Worm (Caenorhabditis elegans) whole organism, L4 larva: ENCODE measurements around the gene cgt-3.

Experiments
- F10B5.3 ChIP-seq: sonication (generic microtip); optimal IDR thresholded peaks from 2 replicates; lab custom pipeline; 2016; ENCODE audit warnings: mild to moderate bottlenecking, missing genetic modification characterization, missing compliant biosample characterization
- F49E8.2 ChIP-seq: sonication (generic microtip); optimal IDR thresholded peaks from 2 replicates; lab custom pipeline; 2016; ENCODE audit warnings: missing compliant biosample characterization, mild to moderate bottlenecking, missing genetic modification characterization, borderline replicate concordance
- Y75B8A.6 ChIP-seq: fragments of 200-800 bp; sonication (Bioruptor generic); IDR thresholded peaks from 2 replicates; pipeline ENCODE4 v1.3.6; 2022; ENCODE audit warnings: missing genetic modification reagents, missing genetic modification characterization, missing compliant biosample characterization
- aly-2 ChIP-seq: sonication (generic microtip); optimal IDR thresholded peaks from 2 replicates; lab custom pipeline; 2018; ENCODE audit warnings: missing biosample characterization, missing genetic modification characterization
- ama-1 ChIP-seq: fragments of 150-350 bp; optimal IDR thresholded peaks from 2 replicates; lab custom pipeline; 2014; ENCODE audit warnings: inconsistent platforms, mixed read lengths
- arid-1 ChIP-seq: fragments of 200-800 bp; sonication (Bioruptor generic); conservative IDR thresholded peaks from 2 replicates; pipeline ENCODE4 v1.3.6; 2022; ENCODE audit warnings: missing genetic modification reagents, missing genetic modification characterization, missing compliant biosample characterization
- ceh-32 ChIP-seq: sonication (generic microtip); optimal IDR thresholded peaks from 2 replicates; lab custom pipeline; 2016; ENCODE audit warnings: mild to moderate bottlenecking, missing genetic modification characterization, missing compliant biosample characterization; ENCODE audit not compliant: poor library complexity
- cey-2 ChIP-seq: sonication (generic microtip); optimal IDR thresholded peaks from 3 replicates; lab custom pipeline; 2017; ENCODE audit warnings: missing genetic modification characterization, mild to moderate bottlenecking, missing compliant biosample characterization, antibody characterized with exemption, borderline replicate concordance; ENCODE audit not compliant: insufficient read depth
- ctbp-1 ChIP-seq: fragments of 200-800 bp; sonication (Bioruptor generic); IDR thresholded peaks from 2 replicates; pipeline ENCODE4 v1.3.6; 2022; ENCODE audit warnings: missing genetic modification reagents, missing genetic modification characterization, missing compliant biosample characterization
- daf-12 ChIP-seq: fragments of 150-350 bp; optimal IDR thresholded peaks from 2 replicates; lab custom pipeline; 2014; ENCODE audit warnings: missing biosample characterization, missing genetic modification reagents, missing genetic modification characterization
- daf-8 ChIP-seq: fragments of 200-800 bp; sonication (Bioruptor generic); IDR thresholded peaks from 2 replicates; pipeline ENCODE4 v1.3.6; 2022; ENCODE audit warnings: missing genetic modification characterization, missing compliant biosample characterization
- dmd-6 ChIP-seq: fragments of 200-800 bp; sonication (Bioruptor generic); IDR thresholded peaks from 2 replicates; pipeline ENCODE4 v1.3.6; 2022; ENCODE audit warnings: missing genetic modification reagents, missing genetic modification characterization, missing compliant biosample characterization
- dmd-8 ChIP-seq: fragments of 200-800 bp; sonication (Bioruptor generic); IDR thresholded peaks from 2 replicates; pipeline ENCODE4 v1.3.6; 2022; ENCODE audit warnings: missing genetic modification characterization, missing compliant biosample characterization
- dmd-9 ChIP-seq: fragments of 200-800 bp; sonication (Bioruptor generic); IDR thresholded peaks from 2 replicates; pipeline ENCODE4 v1.3.6; 2022; ENCODE audit warnings: missing genetic modification reagents, missing genetic modification characterization, missing compliant biosample characterization
- duxl-1 ChIP-seq: sonication (generic microtip); optimal IDR thresholded peaks from 2 replicates; lab custom pipeline; 2016; ENCODE audit warnings: mild to moderate bottlenecking, missing genetic modification characterization, moderate library complexity, missing compliant biosample characterization; ENCODE audit not compliant: poor library complexity
- egl-43 ChIP-seq: fragments of 200-800 bp; sonication (Bioruptor generic); IDR thresholded peaks from 2 replicates; pipeline ENCODE4 v1.3.6; 2022; ENCODE audit warnings: missing genetic modification reagents, missing genetic modification characterization, missing compliant biosample characterization
- gei-8 ChIP-seq: fragments of 200-800 bp; sonication (Bioruptor generic); optimal IDR thresholded peaks from 2 replicates; lab custom pipeline; 2018; ENCODE audit warnings: mild to moderate bottlenecking, missing genetic modification characterization, missing compliant biosample characterization
- hlh-11 ChIP-seq: fragments of 200-800 bp; sonication (Bioruptor generic); optimal IDR thresholded peaks from 2 replicates; lab custom pipeline; 2018; ENCODE audit warnings: mild to moderate bottlenecking, missing genetic modification characterization, missing compliant biosample characterization
- hmg-1.1 ChIP-seq: fragments of 200-800 bp; sonication (Bioruptor generic); IDR thresholded peaks from 2 replicates; pipeline ENCODE4 v1.3.6; 2022; ENCODE audit warnings: missing genetic modification reagents, missing genetic modification characterization, missing compliant biosample characterization
- jun-1 ChIP-seq: fragments of 150-350 bp; optimal IDR thresholded peaks from 2 replicates; lab custom pipeline; 2014; ENCODE audit warnings: missing biosample characterization, missing genetic modification reagents, missing genetic modification characterization
- lin-1 ChIP-seq: fragments of 200-800 bp; sonication (Bioruptor generic); IDR thresholded peaks from 2 replicates; pipeline ENCODE4 v1.3.6; 2022; ENCODE audit warnings: missing genetic modification reagents, missing genetic modification characterization, missing compliant biosample characterization
- lin-15B ChIP-seq: fragments of 150-350 bp; sonication (generic microtip); optimal IDR thresholded peaks from 3 replicates; lab custom pipeline; 2014; ENCODE audit warnings: missing biosample characterization, missing genetic modification characterization
- lin-38 ChIP-seq: fragments of 200-800 bp; sonication (Bioruptor generic); IDR thresholded peaks from 2 replicates; pipeline ENCODE4 v1.3.6; 2022; ENCODE audit warnings: missing genetic modification reagents, missing genetic modification characterization, missing compliant biosample characterization
- lin-39 ChIP-seq: fragments of 150-350 bp; optimal IDR thresholded peaks from 2 replicates; lab custom pipeline; 2014; ENCODE audit warnings: missing biosample characterization, missing genetic modification reagents, missing genetic modification characterization
- lir-3 ChIP-seq: sonication (generic microtip); optimal IDR thresholded peaks from 2 replicates; lab custom pipeline; 2016; ENCODE audit warnings: mild to moderate bottlenecking, missing genetic modification characterization, missing compliant biosample characterization
- lsy-2 ChIP-seq, 2 experiments: fragments of 150-350 bp in 1 of 2; sonication (generic microtip) in 1 of 2; optimal IDR thresholded peaks; 2 replicates each; lab custom pipeline; 2014 to 2017; ENCODE audit warnings: missing biosample characterization in 2 of 2, missing genetic modification characterization in 2 of 2
- mdl-1 ChIP-seq, 2 experiments: fragments of 150-350 bp in 1 of 2; sonication (generic microtip) in 1 of 2; optimal IDR thresholded peaks; 2 replicates each; lab custom pipeline; 2014 to 2017; ENCODE audit warnings: missing biosample characterization in 2 of 2, missing genetic modification characterization in 2 of 2
- mes-2 ChIP-seq: sonication (generic microtip); optimal IDR thresholded peaks from 2 replicates; lab custom pipeline; 2016; ENCODE audit warnings: missing genotype, mild to moderate bottlenecking, missing genetic modification characterization, missing compliant biosample characterization; ENCODE audit not compliant: poor library complexity, severe bottlenecking
- mxl-2 ChIP-seq: fragments of 200-800 bp; sonication (Bioruptor generic); conservative IDR thresholded peaks from 2 replicates; pipeline ENCODE4 v1.3.6; 2022; ENCODE audit warnings: missing genetic modification reagents, missing genetic modification characterization, missing compliant biosample characterization
- nhr-10 ChIP-seq: fragments of 150-350 bp; optimal IDR thresholded peaks from 2 replicates; lab custom pipeline; 2014; ENCODE audit warnings: missing biosample characterization, missing genetic modification characterization
- nhr-102 ChIP-seq: sonication (generic microtip); optimal IDR thresholded peaks from 2 replicates; lab custom pipeline; 2016; ENCODE audit warnings: mild to moderate bottlenecking, missing genetic modification characterization, moderate library complexity, missing compliant biosample characterization
- nhr-11 ChIP-seq: fragments of 150-350 bp; optimal IDR thresholded peaks from 2 replicates; lab custom pipeline; 2014; ENCODE audit warnings: missing biosample characterization, missing genetic modification characterization
- nhr-28 ChIP-seq: fragments of 150-350 bp; optimal IDR thresholded peaks from 2 replicates; lab custom pipeline; 2014; ENCODE audit warnings: missing biosample characterization, missing genetic modification characterization
- nhr-42 ChIP-seq: fragments of 200-800 bp; sonication (Bioruptor generic); IDR thresholded peaks from 2 replicates; pipeline ENCODE4 v1.3.6; 2022; ENCODE audit warnings: missing genetic modification characterization, missing compliant biosample characterization
- nhr-48 ChIP-seq: sonication (generic microtip); optimal IDR thresholded peaks from 2 replicates; lab custom pipeline; 2016; ENCODE audit warnings: mild to moderate bottlenecking, missing genetic modification characterization, missing compliant biosample characterization
- nhr-6 ChIP-seq: fragments of 150-350 bp; optimal IDR thresholded peaks from 2 replicates; lab custom pipeline; 2014; ENCODE audit warnings: missing biosample characterization, missing genetic modification characterization
- nhr-76 ChIP-seq: fragments of 150-350 bp; optimal IDR thresholded peaks from 2 replicates; lab custom pipeline; 2014; ENCODE audit warnings: missing biosample characterization, missing genetic modification characterization
- nhr-77 ChIP-seq: fragments of 150-350 bp; optimal IDR thresholded peaks from 2 replicates; lab custom pipeline; 2014; ENCODE audit warnings: missing biosample characterization, missing genetic modification characterization
- pha-4 ChIP-seq, 2 experiments: fragments of 150-350 bp in 1 of 2; fragments of 200-800 bp in 1 of 2; sonication (Bioruptor generic) in 1 of 2; IDR thresholded peaks in 1 of 2; optimal IDR thresholded peaks in 1 of 2; 2 replicates each; pipeline versions ENCODE4 v1.3.6 to Lab custom; 2014 to 2022; ENCODE audit warnings: missing genetic modification characterization in 2 of 2, missing genetic modification reagents in 2 of 2, missing biosample characterization in 1 of 2, missing compliant biosample characterization in 1 of 2
- pqm-1 ChIP-seq: sonication (generic microtip); optimal IDR thresholded peaks from 2 replicates; lab custom pipeline; 2017; ENCODE audit warnings: missing biosample characterization, missing genetic modification characterization
- sdz-12 ChIP-seq: fragments of 200-800 bp; sonication (Bioruptor generic); optimal IDR thresholded peaks from 2 replicates; lab custom pipeline; 2018; ENCODE audit warnings: mild to moderate bottlenecking, missing genetic modification characterization, missing compliant biosample characterization
- set-16 ChIP-seq: fragments of 200-800 bp; sonication (Bioruptor generic); IDR thresholded peaks from 2 replicates; pipeline ENCODE4 v1.3.6; 2022; ENCODE audit warnings: missing genetic modification reagents, missing genetic modification characterization, missing compliant biosample characterization
- spr-1 ChIP-seq: sonication (generic microtip); optimal IDR thresholded peaks from 2 replicates; lab custom pipeline; 2016; ENCODE audit warnings: mild to moderate bottlenecking, missing genetic modification characterization, missing compliant biosample characterization
- spr-3 ChIP-seq: fragments of 200-800 bp; sonication (Bioruptor generic); optimal IDR thresholded peaks from 2 replicates; lab custom pipeline; 2018; ENCODE audit warnings: mild to moderate bottlenecking, missing genetic modification characterization, missing compliant biosample characterization
- tra-1 ChIP-seq: fragments of 200-800 bp; sonication (Bioruptor generic); IDR thresholded peaks from 2 replicates; pipeline ENCODE4 v1.3.6; 2022; ENCODE audit warnings: missing genetic modification reagents, missing genetic modification characterization, missing compliant biosample characterization
- unc-130 ChIP-seq: sonication (generic microtip); optimal IDR thresholded peaks from 2 replicates; lab custom pipeline; 2016; ENCODE audit warnings: missing genetic modification reagents, missing genetic modification characterization, missing compliant biosample characterization
- unc-39 ChIP-seq: sonication (generic microtip); optimal IDR thresholded peaks from 2 replicates; lab custom pipeline; 2017; ENCODE audit warnings: missing biosample characterization, missing genetic modification characterization
- zag-1 ChIP-seq: fragments of 150-350 bp; optimal IDR thresholded peaks from 2 replicates; lab custom pipeline; 2014; ENCODE audit warnings: missing biosample characterization, missing genetic modification characterization
- zip-11 ChIP-seq: fragments of 200-800 bp; sonication (Bioruptor generic); IDR thresholded peaks from 2 replicates; pipeline ENCODE4 v1.3.6; 2022; ENCODE audit warnings: missing genetic modification characterization, missing compliant biosample characterization
- ztf-11 ChIP-seq: fragments of 150-350 bp; optimal IDR thresholded peaks from 2 replicates; lab custom pipeline; 2014; ENCODE audit warnings: missing biosample characterization, missing genetic modification characterization

Gene cgt-3

DNA sequence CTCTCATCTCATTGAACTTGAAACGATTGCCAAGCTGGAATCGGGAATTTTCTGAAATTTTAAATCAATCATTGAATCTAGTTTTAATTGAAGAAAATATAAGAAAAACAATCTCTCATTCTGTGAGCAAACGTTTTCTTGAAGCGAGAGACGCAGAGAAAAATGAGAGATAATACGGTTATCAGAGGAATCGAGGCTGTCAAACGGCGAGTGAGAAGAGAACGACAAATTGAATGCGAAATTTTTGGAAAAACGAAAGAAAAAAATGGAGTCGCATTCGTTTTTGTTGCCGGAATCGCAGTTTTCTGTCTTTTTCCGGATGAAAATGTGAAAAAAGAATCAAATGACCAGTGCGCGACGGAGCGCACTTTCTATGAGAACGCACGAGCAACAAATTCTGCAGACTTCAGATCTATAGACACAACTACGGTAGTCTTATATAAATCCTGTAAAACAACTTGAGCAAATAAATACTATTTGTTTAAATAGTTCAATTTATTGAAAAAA, 37.5 kb upstream of the cgt-3 start, which contains the start of gene tex-2 (continued):
- no peak for TF ChIP-seq ama-1
- no peak for TF ChIP-seq lir-3
- TF ChIP-seq nhr-6 (tag; lab: Kevin White, UChicago) = no peak
- TF ChIP-seq zip-11 (GFP tag; lab: Robert Waterston, UW) = no peak
- peak; percentile 71 for TF ChIP-seq mes-2 (tag; lab: Kevin White, UChicago)
- TF ChIP-seq nhr-102 (tag; lab: Kevin White, UChicago) = no peak
- no peak for TF ChIP-seq unc-39 (tag; lab: Kevin White, UChicago)
- no peak for TF ChIP-seq ztf-11 (tag; lab: Kevin White, UChicago)
- no peak for TF ChIP-seq cey-2 (tag; lab: Kevin White, UChicago)
- TF ChIP-seq nhr-48 (tag; lab: Kevin White, UChicago) = no peak
- TF ChIP-seq nhr-11 (tag; lab: Kevin White, UChicago) = no peak
- TF ChIP-seq mxl-2 (GFP tag; lab: Robert Waterston, UW) = no peak
- TF ChIP-seq egl-43 (GFP tag; lab: Robert Waterston, UW) = no peak
- no peak for TF ChIP-seq lin-39
- TF ChIP-seq ceh-32 (tag; lab: Kevin White, UChicago) = no peak
- TF ChIP-seq dmd-9 (GFP tag; lab: Robert Waterston, UW) = no peak
- no peak for TF ChIP-seq nhr-77
- TF ChIP-seq jun-1 = no peak
- no peak for TF ChIP-seq nhr-76 (tag; lab: Kevin White, UChicago)
- no peak for TF ChIP-seq arid-1
- TF ChIP-seq pqm-1 (tag; lab: Kevin White, UChicago) = peak; percentile 26
- no peak for TF ChIP-seq F49E8.2
- peak; percentile 88 for TF ChIP-seq lin-38 (GFP tag; lab: Robert Waterston, UW)
- TF ChIP-seq hlh-11 (tag; lab: Kevin White, UChicago) = peak; percentile 72
- TF ChIP-seq nhr-10 (tag; lab: Kevin White, UChicago) = no peak
- no peak for TF ChIP-seq dmd-8 (GFP tag; lab: Robert Waterston, UW)
- TF ChIP-seq daf-12 (tag; lab: Kevin White, UChicago) = no peak
- no peak for TF ChIP-seq lin-15B (tag; lab: Kevin White, UChicago)
- peak; percentile 90 for TF ChIP-seq nhr-28 (tag; lab: Kevin White, UChicago)
- TF ChIP-seq F10B5.3 (tag; lab: Kevin White, UChicago) = no peak
- TF ChIP-seq aly-2 = no peak
- peak in 1 of 2 experiments; percentile 24 for TF ChIP-seq mdl-1 (tag; optimal IDR thresholded peaks at IDR 0.05; lab: Kevin White, UChicago)
- TF ChIP-seq duxl-1 (tag; lab: Kevin White, UChicago) = no peak
- TF ChIP-seq tra-1 (GFP tag; lab: Robert Waterston, UW) = peak; percentile 61; the same call in 1 of the 2 replicates
- 0 out of 2 replicates have a peak, but pooled peaks have one; percentile 8 for TF ChIP-seq hmg-1.1
- peak; percentile 79 for TF ChIP-seq dmd-6
- TF ChIP-seq lsy-2 (tag; optimal IDR thresholded peaks at IDR 0.05; lab: Kevin White, UChicago) = peak in 1 of 2 experiments; percentile 30

DNA sequence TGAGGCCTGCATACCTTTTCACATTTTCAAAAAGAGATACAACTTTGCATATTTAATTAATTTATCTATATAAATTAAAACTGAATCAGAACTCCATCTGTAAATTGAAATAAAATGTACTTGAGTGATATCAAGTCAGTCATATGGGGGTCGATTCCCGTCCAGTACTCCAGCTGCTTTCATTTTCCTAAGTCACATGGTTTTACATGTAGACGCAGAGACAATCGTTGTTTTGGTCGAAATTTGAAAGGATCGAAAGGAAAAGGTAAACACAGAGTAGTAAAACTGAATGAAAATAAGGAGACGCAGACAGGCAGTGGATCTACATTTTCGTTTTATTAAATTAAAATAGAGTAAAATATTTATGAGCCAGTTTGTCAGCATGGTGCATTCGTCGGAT, 37.0 kb upstream of the cgt-3 start:
- TF ChIP-seq zag-1 (no peak), nhr-42 (no peak), nhr-6 (tag; lab: Kevin White, UChicago) (no peak), daf-8 (GFP tag; lab: Robert Waterston, UW) (no peak), gei-8 (GFP tag; lab: Kevin White, UChicago) (no peak), pha-4 (GFP tag; IDR thresholded peaks at IDR 0.05; lab: Robert Waterston, UW) (no peak), pha-4 (tag; optimal IDR thresholded peaks at IDR 0.05; lab: Kevin White, UChicago) (peak; percentile 4), pqm-1 (tag; lab: Kevin White, UChicago) (no peak), mes-2 (tag; lab: Kevin White, UChicago) (peak; percentile 24), jun-1 (no peak), ctbp-1 (GFP tag; lab: Robert Waterston, UW) (no peak), set-16 (GFP tag; lab: Robert Waterston, UW) (no peak), lin-1 (GFP tag; lab: Robert Waterston, UW) (no peak), unc-130 (no peak), mxl-2 (GFP tag; lab: Robert Waterston, UW) (no peak), sdz-12 (GFP tag; lab: Kevin White, UChicago) (no peak), spr-1 (no peak), tra-1 (GFP tag; lab: Robert Waterston, UW) (no peak), spr-3 (GFP tag; lab: Kevin White, UChicago) (no peak), Y75B8A.6 (GFP tag; lab: Robert Waterston, UW) (no peak), dmd-6 (no peak)
